Fruit fly (Drosophila melanogaster) whole organism, pupa: ENCODE measurements around the gene Pp4-19C.

Experiments used
- CG14655 ChIP-seq: fragments of 200-800 bp; sonication (Bioruptor generic); optimal IDR thresholded peaks from 3 replicates; lab custom pipeline; 2017; ENCODE audit warnings: mild to moderate bottlenecking, missing biosample characterization, missing genetic modification reagents, missing genetic modification characterization
- CG15710 ChIP-seq: fragments of 200-800 bp; sonication (Bioruptor generic); optimal IDR thresholded peaks from 2 replicates; lab custom pipeline; 2018; ENCODE audit warnings: missing biosample characterization, mild to moderate bottlenecking, missing genetic modification characterization, moderate library complexity
- CG17806 ChIP-seq: fragments of 200-800 bp; sonication (Bioruptor generic); optimal IDR thresholded peaks from 2 replicates; lab custom pipeline; 2018; ENCODE audit warnings: missing biosample characterization, mild to moderate bottlenecking, missing genetic modification characterization, moderate library complexity
- CG32121 ChIP-seq: fragments of 200-800 bp; sonication (Bioruptor generic); IDR thresholded peaks from 2 replicates; pipeline ENCODE4 v1.3.6; 2022; ENCODE audit warnings: missing biosample characterization, missing genetic modification characterization
- CG34367 ChIP-seq: fragments of 200-800 bp; sonication (Bioruptor generic); optimal IDR thresholded peaks from 2 replicates; lab custom pipeline; 2018; ENCODE audit warnings: missing biosample characterization, mild to moderate bottlenecking, missing genetic modification characterization
- CG8159 ChIP-seq: fragments of 200-800 bp; sonication (Bioruptor generic); optimal IDR thresholded peaks from 3 replicates; lab custom pipeline; 2018; ENCODE audit warnings: missing biosample characterization, mild to moderate bottlenecking, missing genetic modification characterization, moderate library complexity
- CG8301 ChIP-seq: fragments of 200-800 bp; sonication (Bioruptor generic); optimal IDR thresholded peaks from 2 replicates; lab custom pipeline; 2018; ENCODE audit warnings: missing biosample characterization, mild to moderate bottlenecking, missing genetic modification characterization
- CG9948 ChIP-seq: fragments of 200-800 bp; sonication (Bioruptor generic); optimal IDR thresholded peaks from 2 replicates; lab custom pipeline; 2018; ENCODE audit warnings: missing biosample characterization, mild to moderate bottlenecking, missing genetic modification characterization, moderate library complexity
- D1 ChIP-seq: fragments of 200-800 bp; sonication (Bioruptor generic); optimal IDR thresholded peaks from 2 replicates; lab custom pipeline; 2018; ENCODE audit warnings: missing biosample characterization, mild to moderate bottlenecking, missing genetic modification characterization, moderate library complexity
- EcR ChIP-seq: fragments of 200-800 bp; sonication (Bioruptor generic); optimal IDR thresholded peaks from 3 replicates; lab custom pipeline; 2019; ENCODE audit warnings: missing biosample characterization, missing genetic modification characterization, mild to moderate bottlenecking, moderate library complexity, missing genetic modification reagents
- Pif1B ChIP-seq: fragments of 200-800 bp; sonication (Bioruptor generic); optimal IDR thresholded peaks from 3 replicates; lab custom pipeline; 2016; ENCODE audit warnings: missing biosample characterization, missing genetic modification characterization
- Snoo ChIP-seq: fragments of 200-800 bp; sonication (Bioruptor generic); optimal IDR thresholded peaks from 3 replicates; lab custom pipeline; 2017; ENCODE audit warnings: missing biosample characterization, mild to moderate bottlenecking, missing genetic modification characterization, inconsistent platforms
- fd96Ca ChIP-seq: fragments of 200-800 bp; sonication (Bioruptor generic); IDR thresholded peaks from 3 replicates; pipeline ENCODE4 v1.3.6; 2022; ENCODE audit warnings: missing biosample characterization, missing genetic modification characterization
- gl ChIP-seq: fragments of 200-800 bp; sonication (Bioruptor generic); optimal IDR thresholded peaks from 2 replicates; lab custom pipeline; 2018; ENCODE audit warnings: missing biosample characterization, mild to moderate bottlenecking, missing genetic modification characterization
- rn ChIP-seq: fragments of 200-800 bp; sonication (Bioruptor generic); IDR thresholded peaks from 2 replicates; pipeline ENCODE4 v1.3.6; 2022; ENCODE audit warnings: missing biosample characterization, missing genetic modification characterization

The Pp4-19C gene

dm6 chrX:20376422-20376821 is 47.4 kb downstream of the Pp4-19C start, which contains the start of gene CG12679:
CG12679 (minus strand) TSS chrX:20376522.
- no peak for TF ChIP-seq CG32121 (GFP tag; lab: Robert Waterston, UW)
- TF ChIP-seq Pif1B (GFP tag; lab: Kevin White, UChicago): no peak
- TF ChIP-seq CG8301 (tag; lab: Kevin White, UChicago): no peak
- TF ChIP-seq CG34367: no peak
- no peak for TF ChIP-seq EcR (GFP tag; lab: Kevin White, UChicago)
- no peak for TF ChIP-seq CG17806 (tag; lab: Kevin White, UChicago)
- TF ChIP-seq CG15710 (tag; lab: Kevin White, UChicago): no peak
- TF ChIP-seq D1 (tag; lab: Kevin White, UChicago): no peak
- TF ChIP-seq fd96Ca (GFP tag; lab: Robert Waterston, UW): no peak
- no peak for TF ChIP-seq gl (tag; lab: Kevin White, UChicago)
- no peak for TF ChIP-seq CG9948 (tag; lab: Kevin White, UChicago)
- TF ChIP-seq CG8159: no peak
- no peak for TF ChIP-seq rn (GFP tag; lab: Robert Waterston, UW)
- no peak for TF ChIP-seq Snoo
- TF ChIP-seq CG14655 (GFP tag; lab: Kevin White, UChicago): no peak
- TF ChIP-seq, all 21 proteins: peak for 0
